Worm (Caenorhabditis elegans): Measurements from ENCODE around the gene mlc-5.

mlc-5 gene

ce11 chrIII:13643534-13643933 is 20.4 kb downstream of the mlc-5 start, which contains the start of the genes drr-2 and set-16:
Gene drr-2 (minus strand): TSS chrIII:13643570.
Gene set-16 (plus strand): TSS chrIII:13643916.
- TF ChIP-seq tbx-8 (GFP tag; optimal IDR thresholded peaks at IDR 0.05) (peak; percentile 70), ceh-43 (GFP tag; optimal IDR thresholded peaks at IDR 0.05) (peak; percentile 2), sptf-1 (tag; optimal IDR thresholded peaks at IDR 0.05) (peak; percentile 89), elt-3 (tag; optimal IDR thresholded peaks at IDR 0.05) (peak; percentile 83), sem-2 (GFP tag; optimal IDR thresholded peaks at IDR 0.05) (no peak), ztf-11 (tag; optimal IDR thresholded peaks at IDR 0.05) (peak; percentile 87), snpc-4 (tag; optimal IDR thresholded peaks at IDR 0.05) (no peak), mep-1 (tag; optimal IDR thresholded peaks at IDR 0.05) (peak; percentile 98), unc-120 (tag; optimal IDR thresholded peaks at IDR 0.05; ENCODE audit: poor library complexity, severe bottlenecking) (peak; percentile 96), unc-39 (tag; optimal IDR thresholded peaks at IDR 0.05) (no peak), blmp-1 (tag; optimal IDR thresholded peaks at IDR 0.05) (peak; percentile 48), hlh-1 (tag; optimal IDR thresholded peaks at IDR 0.05) (peak; percentile 83), ham-2 (GFP tag; optimal IDR thresholded peaks at IDR 0.05) (peak; percentile 66), nhr-12 (tag; optimal IDR thresholded peaks at IDR 0.05) (no peak), zip-8 (tag; optimal IDR thresholded peaks at IDR 0.05) (no peak), ceh-39 (tag; optimal IDR thresholded peaks at IDR 0.05) (peak; percentile 98), lsy-2 (tag; optimal IDR thresholded peaks at IDR 0.05) (peak; percentile 90), flh-1 (GFP tag; optimal IDR thresholded peaks at IDR 0.05) (no peak), unc-62 (GFP tag; optimal IDR thresholded peaks at IDR 0.05) (peak; percentile 92), ceh-83 (GFP tag; optimal IDR thresholded peaks at IDR 0.05) (no peak), lin-32 (GFP tag; optimal IDR thresholded peaks at IDR 0.05) (peak; percentile 13), mls-2 (tag; optimal IDR thresholded peaks at IDR 0.05) (peak; percentile 39), pha-4 (tag; optimal IDR thresholded peaks at IDR 0.05) (peak; percentile 99), mab-5 (tag; optimal IDR thresholded peaks at IDR 0.05) (peak; percentile 78), drap-1 (GFP tag; optimal IDR thresholded peaks at IDR 0.05) (peak; percentile 77), M03D4.4 (tag; optimal IDR thresholded peaks at IDR 0.05) (peak; percentile 62), cnd-1 (tag; optimal IDR thresholded peaks at IDR 0.05) (peak; percentile 85), nhr-2 (tag; optimal IDR thresholded peaks at IDR 0.05) (peak; percentile 76), nhr-28 (tag; optimal IDR thresholded peaks at IDR 0.05) (peak; percentile 21), elt-1 (tag; optimal IDR thresholded peaks at IDR 0.05; ENCODE audit: borderline replicate concordance, insufficient read depth) (peak; percentile 7), lin-13 (tag; optimal IDR thresholded peaks at IDR 0.05) (peak; percentile 98), bed-3 (GFP tag; optimal IDR thresholded peaks at IDR 0.05) (peak; percentile 14), nhr-76 (tag; optimal IDR thresholded peaks at IDR 0.05) (peak; percentile 16), ces-1 (GFP tag; optimal IDR thresholded peaks at IDR 0.05) (peak; percentile 100), nhr-237 (tag; optimal IDR thresholded peaks at IDR 0.05) (peak; percentile 98)

ce11 chrIII:13644279-13644678 is 21.2 kb downstream of the mlc-5 start:
- TF ChIP-seq unc-62 (GFP tag; optimal IDR thresholded peaks at IDR 0.05): no peak
- TF ChIP-seq ceh-39 (tag; optimal IDR thresholded peaks at IDR 0.05): no peak
- no peak for TF ChIP-seq mep-1 (tag; optimal IDR thresholded peaks at IDR 0.05)
- TF ChIP-seq tbx-8 (GFP tag; optimal IDR thresholded peaks at IDR 0.05): no peak
- TF ChIP-seq sem-2 (GFP tag; optimal IDR thresholded peaks at IDR 0.05): no peak
- no peak for TF ChIP-seq bed-3 (GFP tag; optimal IDR thresholded peaks at IDR 0.05)
- TF ChIP-seq pha-4 (tag; optimal IDR thresholded peaks at IDR 0.05): no peak
- no peak for TF ChIP-seq lin-13 (tag; optimal IDR thresholded peaks at IDR 0.05)
- TF ChIP-seq nhr-12 (tag; optimal IDR thresholded peaks at IDR 0.05): no peak
- TF ChIP-seq nhr-28 (tag; optimal IDR thresholded peaks at IDR 0.05): no peak
- TF ChIP-seq flh-1 (GFP tag; optimal IDR thresholded peaks at IDR 0.05): no peak
- no peak for TF ChIP-seq drap-1 (GFP tag; optimal IDR thresholded peaks at IDR 0.05)
- TF ChIP-seq nhr-2 (tag; optimal IDR thresholded peaks at IDR 0.05): no peak
- TF ChIP-seq ztf-11 (tag; optimal IDR thresholded peaks at IDR 0.05): no peak
- no peak for TF ChIP-seq hlh-1 (tag; optimal IDR thresholded peaks at IDR 0.05)
- no peak for TF ChIP-seq nhr-237 (tag; optimal IDR thresholded peaks at IDR 0.05)
- no peak for TF ChIP-seq unc-120 (tag; optimal IDR thresholded peaks at IDR 0.05; ENCODE audit: poor library complexity, severe bottlenecking)

DNA sequence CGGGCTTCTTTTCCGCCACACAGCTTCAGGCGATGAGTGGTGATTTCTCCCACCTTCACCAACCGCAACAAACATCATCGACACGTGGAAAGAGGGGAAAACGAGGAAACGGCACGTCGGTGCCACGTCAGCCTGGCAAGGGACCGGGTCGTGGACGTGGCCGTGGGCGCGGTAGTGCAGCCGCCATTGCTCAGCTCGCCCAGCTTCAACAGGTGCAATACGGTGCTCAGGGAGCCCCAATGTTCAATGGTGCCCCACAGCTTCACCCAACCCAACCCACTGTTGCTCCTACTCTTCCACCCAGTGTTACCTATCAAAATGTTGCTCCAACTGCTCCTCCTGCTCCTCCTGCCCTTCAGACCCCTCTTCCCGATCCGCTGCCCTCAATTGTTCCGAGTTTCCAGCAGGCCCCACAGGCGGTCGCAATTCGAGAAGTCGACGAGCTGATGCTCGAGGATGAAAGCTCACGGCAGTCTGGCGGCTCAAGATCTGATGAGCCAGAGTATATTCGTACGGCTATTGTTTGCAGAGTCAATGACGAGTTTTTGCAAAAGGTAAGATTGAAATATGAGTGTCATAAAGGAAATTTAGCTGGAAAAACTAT is 22.9 kb downstream of the mlc-5 start:
- TF ChIP-seq drap-1 (GFP tag; optimal IDR thresholded peaks at IDR 0.05) (peak; percentile 3), mep-1 (tag; optimal IDR thresholded peaks at IDR 0.05) (no peak)

Measured in whole organism, mixed stage, embryonic.